Worm (Caenorhabditis elegans) whole organism, L4 larva: Measurements from ENCODE around the gene F47H4.2.

Experiments
- F37D6.2 ChIP-seq: sonication (generic microtip); optimal IDR thresholded peaks from 2 replicates; lab custom pipeline; 2016; ENCODE audit warnings: mild to moderate bottlenecking, missing genetic modification characterization, missing compliant biosample characterization
- ZK546.5 ChIP-seq, 2 experiments: sonication (generic microtip); optimal IDR thresholded peaks; 2 replicates each; lab custom pipeline; 2017; ENCODE audit warnings: missing biosample characterization in 2 of 2, missing genetic modification characterization in 2 of 2
- aly-2 ChIP-seq: sonication (generic microtip); optimal IDR thresholded peaks from 2 replicates; lab custom pipeline; 2018; ENCODE audit warnings: missing biosample characterization, missing genetic modification characterization
- dpl-1 ChIP-seq: fragments of 150-350 bp; optimal IDR thresholded peaks from 2 replicates; lab custom pipeline; 2014; ENCODE audit warnings: missing biosample characterization, missing genetic modification reagents, missing genetic modification characterization
- lin-39 ChIP-seq: fragments of 150-350 bp; optimal IDR thresholded peaks from 2 replicates; lab custom pipeline; 2014; ENCODE audit warnings: missing biosample characterization, missing genetic modification reagents, missing genetic modification characterization
- lsy-2 ChIP-seq, 2 experiments: fragments of 150-350 bp in 1 of 2; sonication (generic microtip) in 1 of 2; optimal IDR thresholded peaks; 2 replicates each; lab custom pipeline; 2014 to 2017; ENCODE audit warnings: missing biosample characterization in 2 of 2, missing genetic modification characterization in 2 of 2
- nhr-10 ChIP-seq: fragments of 150-350 bp; optimal IDR thresholded peaks from 2 replicates; lab custom pipeline; 2014; ENCODE audit warnings: missing biosample characterization, missing genetic modification characterization
- nhr-41 ChIP-seq: fragments of 200-800 bp; sonication (Bioruptor generic); IDR thresholded peaks from 2 replicates; pipeline ENCODE4 v1.3.6; 2022; ENCODE audit warnings: missing genetic modification reagents, missing genetic modification characterization, missing compliant biosample characterization
- nhr-76 ChIP-seq: fragments of 150-350 bp; optimal IDR thresholded peaks from 2 replicates; lab custom pipeline; 2014; ENCODE audit warnings: missing biosample characterization, missing genetic modification characterization
- sdz-12 ChIP-seq: fragments of 200-800 bp; sonication (Bioruptor generic); optimal IDR thresholded peaks from 2 replicates; lab custom pipeline; 2018; ENCODE audit warnings: mild to moderate bottlenecking, missing genetic modification characterization, missing compliant biosample characterization
- zag-1 ChIP-seq: fragments of 150-350 bp; optimal IDR thresholded peaks from 2 replicates; lab custom pipeline; 2014; ENCODE audit warnings: missing biosample characterization, missing genetic modification characterization

DNA sequence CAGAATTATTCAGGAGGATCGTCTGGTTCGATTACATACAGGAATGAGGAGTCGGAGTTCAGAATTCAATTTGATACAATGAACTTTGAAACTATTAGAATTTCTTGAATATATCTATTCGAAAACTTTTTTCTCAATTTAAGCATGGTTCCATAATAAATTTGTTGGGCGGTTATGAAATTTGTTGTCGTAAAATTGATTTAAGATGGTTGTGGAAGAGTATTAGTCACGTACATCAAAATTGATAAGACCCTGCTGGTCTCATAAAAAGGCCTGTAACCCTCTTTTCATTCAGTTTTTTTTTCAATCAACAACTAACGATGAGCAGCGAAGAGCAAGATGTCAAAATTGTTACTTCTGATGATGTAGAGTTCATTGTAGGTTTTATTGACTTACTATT is 5.5 kb upstream of the F47H4.2 start, which contains the start of gene skr-5:
- TF ChIP-seq lin-39 (tag; lab: Kevin White, UChicago) (no peak), lsy-2 (tag; optimal IDR thresholded peaks at IDR 0.05; lab: Kevin White, UChicago) (no peak), ZK546.5 (tag; optimal IDR thresholded peaks at IDR 0.05; lab: Kevin White, UChicago) (no peak), nhr-41 (GFP tag; lab: Robert Waterston, UW) (no peak), F37D6.2 (no peak), zag-1 (tag; lab: Kevin White, UChicago) (no peak), sdz-12 (GFP tag; lab: Kevin White, UChicago) (no peak), nhr-10 (tag; lab: Kevin White, UChicago) (no peak), aly-2 (tag; lab: Kevin White, UChicago) (no peak), nhr-76 (tag; lab: Kevin White, UChicago) (no peak), dpl-1 (GFP tag; lab: Kevin White, UChicago) (no peak)
